Worm (Caenorhabditis elegans) whole organism, L2 larva: Measurements from ENCODE around the gene drr-1.
A peak's percentile ranks its signal among the peaks of the same experiment; 100 is the strongest.

Experiments used
- blmp-1 ChIP-seq: sonication (generic microtip); optimal IDR thresholded peaks from 2 replicates; lab custom pipeline; 2017; ENCODE audit warnings: missing genetic modification characterization, mild to moderate bottlenecking, missing compliant biosample characterization, antibody characterized with exemption, moderate library complexity; ENCODE audit not compliant: insufficient read depth
- lin-11 ChIP-seq: fragments of 150-350 bp; sonication (generic microtip); optimal IDR thresholded peaks from 2 replicates; lab custom pipeline; 2014; ENCODE audit warnings: missing biosample characterization, missing genetic modification characterization, inconsistent platforms, mixed read lengths
- lsy-2 ChIP-seq, 2 experiments: fragments of 150-350 bp in 1 of 2; sonication (generic microtip) in 1 of 2; optimal IDR thresholded peaks; 2 replicates each; lab custom pipeline; 2014 to 2017; ENCODE audit warnings: missing biosample characterization in 2 of 2, missing genetic modification characterization in 2 of 2

ce11 chrII:13465381-13465838 lies 30.3 kb downstream of the drr-1 start:
- TF ChIP-seq lin-11 (tag; lab: Kevin White, UChicago) (no peak), lsy-2 (tag; optimal IDR thresholded peaks at IDR 0.05; lab: Kevin White, UChicago) (no peak), blmp-1 (peak; percentile 1)
